Fruit fly (Drosophila melanogaster) S2 (cell line): ENCODE data around the gene trh.

Experiments
- CG8478 ChIP-seq: fragments of >200 bp; optimal IDR thresholded peaks from 2 replicates; lab custom pipeline; 2018
- CTCF ChIP-seq, 2 experiments: fragments of >200 bp; optimal IDR thresholded peaks; 2 replicates each; lab custom pipeline; 2018

trh gene

dm6 chr3L:392622-393159, at the start of gene trh:
Gene trh (minus strand): TSS chr3L:392633.
- no peak for TF ChIP-seq CG8478 (lab: Kevin White, UChicago)
- no peak for TF ChIP-seq CTCF (optimal IDR thresholded peaks at IDR 0.05; lab: Kevin White, UChicago)

DNA sequence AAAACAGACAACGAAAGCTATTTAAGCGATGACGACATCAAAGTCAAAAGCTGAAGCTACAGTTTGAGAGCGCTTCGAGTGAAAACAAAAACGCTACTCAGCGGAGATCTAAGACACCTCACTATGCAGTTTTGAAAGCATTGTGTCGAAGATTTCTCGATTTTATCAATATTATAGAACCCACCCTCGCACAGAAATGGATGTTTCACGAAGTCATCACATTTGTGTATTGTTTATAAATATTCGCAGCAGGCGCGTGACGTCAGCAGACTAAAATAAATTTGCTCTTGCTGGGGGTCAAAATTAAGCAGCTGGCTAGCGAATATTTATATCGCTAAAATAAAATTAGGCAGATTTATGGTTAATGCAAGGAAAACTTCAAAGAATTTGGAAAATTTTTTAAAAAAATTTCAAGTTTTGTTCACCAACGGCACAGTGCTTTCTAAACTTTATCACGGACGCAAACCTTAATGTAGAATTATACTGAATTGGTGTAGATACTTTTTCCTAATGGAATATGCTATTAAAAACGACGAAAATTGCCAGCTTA, 49.3 kb upstream of the trh start:
- TF ChIP-seq CG8478 (lab: Kevin White, UChicago) = no peak
- peak; percentile 40 to 53 for TF ChIP-seq CTCF (optimal IDR thresholded peaks at IDR 0.05; lab: Kevin White, UChicago)

- TF ChIP-seq CTCF (optimal IDR thresholded peaks at IDR 0.05; lab: Kevin White, UChicago) (no peak), CG8478 (lab: Kevin White, UChicago) (no peak)
These were observed 48.7 kb upstream of the trh start for dm6 chr3L:441035-441604.

DNA sequence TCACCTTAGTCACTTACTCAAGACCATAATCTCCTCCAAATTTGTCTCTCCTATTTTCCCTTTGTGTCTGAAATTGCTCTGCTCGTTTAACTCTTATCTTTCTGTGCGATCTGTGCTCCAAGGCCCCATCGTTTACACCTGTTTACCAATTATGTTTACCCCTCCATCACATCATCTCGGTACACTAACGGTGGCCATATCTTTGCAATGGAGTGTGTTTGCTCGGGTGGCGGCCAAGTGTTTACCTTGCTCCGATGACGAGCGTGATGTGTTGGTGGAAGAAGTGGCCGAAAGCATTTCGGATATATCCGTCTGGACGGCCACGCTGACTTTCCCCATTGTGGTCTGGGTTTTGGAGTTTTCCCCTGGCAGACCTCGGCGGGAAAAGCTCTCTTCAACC, 47.8 kb upstream of the trh start:
- TF ChIP-seq CG8478 (lab: Kevin White, UChicago) (no peak), CTCF (optimal IDR thresholded peaks at IDR 0.05; lab: Kevin White, UChicago) (no peak)

DNA sequence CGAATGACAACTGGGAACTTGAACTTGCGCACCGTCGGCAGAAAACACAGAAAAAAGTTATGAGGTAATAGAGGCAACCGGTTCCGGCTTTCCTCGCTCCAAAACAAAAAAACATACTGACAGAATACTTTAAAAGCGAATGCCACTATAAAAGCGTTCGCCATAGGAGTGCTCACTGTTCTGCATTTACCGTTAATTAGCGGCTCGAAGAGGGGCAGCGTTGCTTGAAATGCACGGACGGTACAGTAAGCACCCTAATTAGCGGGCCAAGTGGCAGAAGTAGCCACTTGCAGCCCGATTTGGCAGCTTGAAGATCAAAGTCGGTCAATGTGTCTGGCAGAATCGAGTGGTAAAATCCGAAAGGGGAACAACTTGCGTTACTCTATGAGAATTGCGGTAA, 47.1 kb upstream of the trh start:
- TF ChIP-seq CG8478 (lab: Kevin White, UChicago) = no peak
- TF ChIP-seq CTCF (optimal IDR thresholded peaks at IDR 0.05; lab: Kevin White, UChicago) = no peak

DNA sequence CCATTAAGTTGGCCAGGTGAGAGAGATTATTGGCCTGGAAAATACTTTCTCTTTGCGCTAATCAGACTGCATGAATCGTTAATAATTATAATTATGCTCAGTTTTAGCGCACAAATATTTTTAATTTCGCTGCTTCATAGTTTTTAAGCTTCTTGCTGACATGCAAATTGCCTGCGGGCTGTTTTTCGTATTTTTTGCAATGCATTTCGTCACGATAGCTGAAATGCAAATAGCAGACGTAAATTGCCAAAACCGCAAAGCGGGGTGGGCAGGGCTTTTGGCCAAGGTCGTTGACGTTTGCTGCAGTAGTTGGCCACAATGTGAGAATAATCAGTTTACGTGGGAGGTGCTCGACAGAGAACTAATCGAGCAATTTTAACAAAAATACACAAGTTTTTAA, 45.9 kb upstream of the trh start:
- TF ChIP-seq CG8478 (lab: Kevin White, UChicago) (no peak), CTCF (optimal IDR thresholded peaks at IDR 0.05; lab: Kevin White, UChicago) (no peak)

dm6 chr3L:437607-438006, 45.2 kb upstream of the trh start:
- TF ChIP-seq CG8478 (lab: Kevin White, UChicago) (no peak), CTCF (optimal IDR thresholded peaks at IDR 0.05; lab: Kevin White, UChicago) (no peak)

dm6 chr3L:433806-434205, 41.4 kb upstream of the trh start, which contains the start of gene CG13891:
Gene CG13891 (minus strand): TSS chr3L:433906.
- TF ChIP-seq CG8478 (lab: Kevin White, UChicago) = no peak
- no peak for TF ChIP-seq CTCF (optimal IDR thresholded peaks at IDR 0.05; lab: Kevin White, UChicago)

DNA sequence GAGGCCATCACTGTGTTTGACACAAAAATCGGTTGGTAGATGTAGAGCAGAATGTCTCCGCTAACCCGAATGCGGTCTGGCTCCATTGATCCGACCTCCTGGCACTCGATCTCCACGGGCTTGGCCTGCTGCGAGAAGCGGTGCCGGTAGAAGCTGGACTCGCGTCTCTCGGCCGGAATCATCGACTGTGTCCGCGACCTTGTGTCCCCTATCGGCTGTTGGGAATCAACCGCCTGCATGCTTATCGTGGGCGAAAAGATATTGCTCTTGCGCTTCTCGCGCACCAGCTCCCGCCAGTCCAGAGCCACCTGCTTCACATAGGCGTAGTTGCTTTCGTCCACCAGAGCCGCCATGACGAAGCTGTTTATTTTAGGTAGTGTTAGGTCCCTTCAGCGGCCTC, 40.9 kb upstream of the trh start:
- TF ChIP-seq CG8478 (lab: Kevin White, UChicago) (no peak), CTCF (optimal IDR thresholded peaks at IDR 0.05; lab: Kevin White, UChicago) (no peak)

- peak; percentile 46 to 50 for TF ChIP-seq CTCF (optimal IDR thresholded peaks at IDR 0.05; lab: Kevin White, UChicago)
- TF ChIP-seq CG8478 (lab: Kevin White, UChicago) = no peak
These were observed 40.1 kb upstream of the trh start for dm6 chr3L:432565-432964.

DNA sequence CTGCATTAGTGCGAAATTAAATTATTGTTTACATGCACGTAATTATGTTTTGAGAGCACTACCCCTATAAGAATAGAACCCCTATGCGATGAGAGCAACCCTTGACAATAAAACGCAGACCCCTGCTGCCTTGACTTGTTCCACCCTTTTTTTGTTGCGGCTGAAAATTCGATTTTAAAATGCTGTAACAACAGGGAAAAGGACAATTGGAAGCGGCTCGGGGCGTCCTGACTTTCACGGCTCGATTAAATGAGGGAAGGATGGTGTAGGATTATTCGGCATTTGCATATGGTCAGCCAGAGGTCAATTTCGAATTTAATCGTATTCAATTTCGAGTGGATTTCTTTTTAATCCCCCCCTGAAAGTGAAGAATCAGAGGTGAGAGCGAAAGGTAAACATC, 32.1 kb upstream of the trh start:
- no peak for TF ChIP-seq CTCF (optimal IDR thresholded peaks at IDR 0.05; lab: Kevin White, UChicago)
- TF ChIP-seq CG8478 (lab: Kevin White, UChicago) = no peak

DNA sequence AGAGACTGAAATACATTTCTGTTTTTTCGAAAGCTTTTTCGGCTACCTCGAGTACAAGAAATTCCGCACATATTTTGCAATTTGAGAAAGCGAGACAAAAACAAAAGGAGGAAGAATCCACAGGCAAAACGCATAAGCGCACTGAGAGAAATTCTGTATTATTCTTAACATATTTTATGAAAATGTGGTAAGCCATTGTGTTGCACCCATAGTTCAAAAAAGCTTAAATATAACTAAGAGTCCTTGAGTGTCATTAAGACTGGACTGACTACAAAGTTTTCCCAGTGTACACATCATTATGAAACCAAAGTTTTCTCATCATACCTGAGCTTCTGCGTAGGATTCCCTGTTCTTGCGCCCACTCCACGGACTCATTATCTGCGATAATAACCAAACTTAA, 28.2 kb upstream of the trh start:
- TF ChIP-seq CTCF (optimal IDR thresholded peaks at IDR 0.05; lab: Kevin White, UChicago) (no peak), CG8478 (lab: Kevin White, UChicago) (no peak)

dm6 chr3L:416329-416728, 23.9 kb upstream of the trh start:
- no peak for TF ChIP-seq CTCF (optimal IDR thresholded peaks at IDR 0.05; lab: Kevin White, UChicago)

DNA sequence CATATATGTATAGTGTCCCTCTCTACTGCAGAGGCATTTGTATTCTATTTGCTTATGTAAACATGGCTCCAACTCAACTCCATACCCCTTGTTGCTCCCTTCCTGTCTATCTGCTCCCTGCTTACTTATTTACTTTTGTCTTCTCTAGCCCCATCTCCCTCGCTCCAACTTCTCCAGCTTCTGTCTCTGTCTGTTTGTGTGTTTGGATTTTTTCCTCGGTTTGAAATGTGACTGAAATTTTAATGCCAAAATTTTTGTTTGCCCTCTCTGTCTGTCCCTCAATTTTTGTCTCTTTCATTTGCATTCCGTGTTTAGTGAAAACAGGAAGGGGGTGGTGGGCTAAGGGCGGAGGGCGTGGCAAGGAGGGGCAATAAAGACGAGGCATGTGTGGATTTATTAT, 17.4 kb upstream of the trh start:
- TF ChIP-seq CTCF (optimal IDR thresholded peaks at IDR 0.05; lab: Kevin White, UChicago) (no peak), CG8478 (lab: Kevin White, UChicago) (no peak)

dm6 chr3L:400252-400651, 7.8 kb upstream of the trh start:
- TF ChIP-seq CG8478 (lab: Kevin White, UChicago) (no peak), CTCF (optimal IDR thresholded peaks at IDR 0.05; lab: Kevin White, UChicago) (no peak)

DNA sequence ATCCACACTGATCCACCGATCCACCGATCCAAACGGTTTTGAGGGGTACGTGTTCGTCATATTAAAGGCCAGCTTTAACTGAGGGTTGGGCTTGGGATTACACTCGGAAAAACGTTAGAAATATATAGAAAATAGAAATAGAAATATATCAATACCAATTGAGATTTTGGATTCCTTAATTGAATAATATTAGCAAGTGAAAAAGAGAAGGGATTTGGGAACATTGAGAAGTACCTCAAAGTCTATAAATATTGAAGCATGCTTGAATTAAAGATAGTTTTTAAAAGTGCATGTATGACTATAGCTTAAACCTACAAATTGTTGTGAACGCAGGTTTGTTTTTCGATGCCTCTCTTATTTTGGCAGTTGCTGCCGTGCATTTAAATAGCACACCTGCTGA, 2.8 kb upstream of the trh start:
- no peak for TF ChIP-seq CG8478 (lab: Kevin White, UChicago)
- no peak for TF ChIP-seq CTCF (optimal IDR thresholded peaks at IDR 0.05; lab: Kevin White, UChicago)
